Worm (Caenorhabditis elegans) whole organism, young adult: ENCODE data around the gene F38B7.10.

ENCODE experiments used
- B0035.1 ChIP-seq: sonication (generic microtip); optimal IDR thresholded peaks from 2 replicates; lab custom pipeline; 2016; ENCODE audit warnings: missing genetic modification characterization, mild to moderate bottlenecking, missing compliant biosample characterization, missing genotype, missing genetic modification reagents
- B0336.3 ChIP-seq: fragments of 200-800 bp; sonication (Bioruptor generic); IDR thresholded peaks from 2 replicates; pipeline ENCODE4 v1.3.6; 2022; ENCODE audit warnings: missing genetic modification characterization, missing compliant biosample characterization
- F23B12.7 ChIP-seq: sonication (generic microtip); optimal IDR thresholded peaks from 2 replicates; lab custom pipeline; 2017; ENCODE audit warnings: missing genetic modification characterization, mild to moderate bottlenecking, missing compliant biosample characterization, antibody characterized with exemption, moderate library complexity; ENCODE audit not compliant: insufficient read depth
- F33H1.4 ChIP-seq: fragments of 200-800 bp; sonication (Bioruptor generic); IDR thresholded peaks from 2 replicates; pipeline ENCODE4 v1.3.6; 2022; ENCODE audit warnings: missing genetic modification reagents, missing genetic modification characterization, missing compliant biosample characterization
- F37B4.10 ChIP-seq: fragments of 200-800 bp; sonication (Bioruptor generic); IDR thresholded peaks from 2 replicates; pipeline ENCODE4 v1.3.6; 2022; ENCODE audit warnings: missing genetic modification characterization, missing compliant biosample characterization
- F39B2.1 ChIP-seq: fragments of 200-800 bp; sonication (Bioruptor generic); IDR thresholded peaks from 2 replicates; pipeline ENCODE4 v1.3.6; 2022; ENCODE audit warnings: missing genetic modification reagents, missing genetic modification characterization, missing compliant biosample characterization
- F52B5.7 ChIP-seq: sonication (generic microtip); optimal IDR thresholded peaks from 2 replicates; lab custom pipeline; 2016; ENCODE audit warnings: mild to moderate bottlenecking, missing genetic modification characterization, missing compliant biosample characterization
- K12H6.12 ChIP-seq: fragments of 200-800 bp; sonication (Bioruptor generic); optimal IDR thresholded peaks from 2 replicates; lab custom pipeline; 2018; ENCODE audit warnings: mild to moderate bottlenecking, missing genetic modification characterization, missing compliant biosample characterization
- Y67H2A.10 ChIP-seq: fragments of 200-800 bp; sonication (Bioruptor generic); conservative IDR thresholded peaks from 2 replicates; pipeline ENCODE4 v1.3.6; 2022; ENCODE audit warnings: missing genetic modification reagents, missing genetic modification characterization, missing compliant biosample characterization
- Y79H2A.3 ChIP-seq: fragments of 200-800 bp; sonication (Bioruptor generic); conservative IDR thresholded peaks from 2 replicates; pipeline ENCODE4 v1.3.6; 2022; ENCODE audit warnings: missing genetic modification reagents, missing genetic modification characterization, missing compliant biosample characterization
- Y95B8A.8 ChIP-seq: fragments of 200-800 bp; sonication (Bioruptor generic); IDR thresholded peaks from 2 replicates; pipeline ENCODE4 v1.3.6; 2022; ENCODE audit warnings: missing genetic modification reagents, missing genetic modification characterization, missing compliant biosample characterization
- ceh-91 ChIP-seq: fragments of 200-800 bp; sonication (Bioruptor generic); IDR thresholded peaks from 2 replicates; pipeline ENCODE4 v1.3.6; 2022; ENCODE audit warnings: missing genetic modification reagents, missing genetic modification characterization, missing compliant biosample characterization
- chd-7 ChIP-seq: sonication (generic microtip); optimal IDR thresholded peaks from 2 replicates; lab custom pipeline; 2016; ENCODE audit warnings: mild to moderate bottlenecking, missing genetic modification characterization, moderate library complexity, missing compliant biosample characterization
- dox-1 ChIP-seq: fragments of 200-800 bp; sonication (Bioruptor generic); IDR thresholded peaks from 2 replicates; pipeline ENCODE4 v1.3.6; 2022; ENCODE audit warnings: missing genetic modification reagents, missing genetic modification characterization, missing compliant biosample characterization
- efl-1 ChIP-seq: fragments of 150-350 bp; optimal IDR thresholded peaks from 2 replicates; lab custom pipeline; 2014; ENCODE audit warnings: missing biosample characterization, missing genetic modification reagents, missing genetic modification characterization
- egl-18 ChIP-seq: fragments of 200-800 bp; sonication (Bioruptor generic); IDR thresholded peaks from 2 replicates; pipeline ENCODE4 v1.3.6; 2022; ENCODE audit warnings: missing genetic modification reagents, missing genetic modification characterization, missing compliant biosample characterization
- egl-44 ChIP-seq: fragments of 200-800 bp; sonication (Bioruptor generic); IDR thresholded peaks from 2 replicates; pipeline ENCODE4 v1.3.6; 2022; ENCODE audit warnings: missing genetic modification reagents, missing genetic modification characterization, missing compliant biosample characterization
- egrh-3 ChIP-seq: fragments of 200-800 bp; sonication (Bioruptor generic); IDR thresholded peaks from 2 replicates; pipeline ENCODE4 v1.3.6; 2022; ENCODE audit warnings: missing genetic modification reagents, missing genetic modification characterization, missing compliant biosample characterization
- ekl-4 ChIP-seq: fragments of 200-800 bp; sonication (Bioruptor generic); IDR thresholded peaks from 2 replicates; pipeline ENCODE4 v1.3.6; 2022; ENCODE audit warnings: missing genetic modification reagents, missing genetic modification characterization, missing compliant biosample characterization
- fkh-3 ChIP-seq: sonication (generic microtip); optimal IDR thresholded peaks from 2 replicates; lab custom pipeline; 2016; ENCODE audit warnings: mild to moderate bottlenecking, missing genetic modification characterization, missing compliant biosample characterization
- gei-17 ChIP-seq: fragments of 200-800 bp; sonication (Bioruptor generic); optimal IDR thresholded peaks from 2 replicates; lab custom pipeline; 2018; ENCODE audit warnings: mild to moderate bottlenecking, missing genetic modification characterization, missing compliant biosample characterization
- hlh-12 ChIP-seq: sonication (generic microtip); optimal IDR thresholded peaks from 2 replicates; lab custom pipeline; 2016; ENCODE audit warnings: missing genetic modification characterization, missing compliant biosample characterization
- hlh-26 ChIP-seq: fragments of 200-800 bp; sonication (Bioruptor generic); conservative IDR thresholded peaks from 2 replicates; pipeline ENCODE4 v1.3.6; 2022; ENCODE audit warnings: missing genetic modification reagents, missing genetic modification characterization, missing compliant biosample characterization
- hrde-1 ChIP-seq: sonication (generic microtip); optimal IDR thresholded peaks from 2 replicates; lab custom pipeline; 2016; ENCODE audit warnings: missing genetic modification characterization, mild to moderate bottlenecking, missing compliant biosample characterization, moderate library complexity, missing genotype, missing genetic modification reagents, borderline replicate concordance
- hsf-1 ChIP-seq: fragments of 200-800 bp; sonication (Bioruptor generic); IDR thresholded peaks from 2 replicates; pipeline ENCODE4 v1.3.6; 2022; ENCODE audit warnings: missing genetic modification reagents, missing genetic modification characterization, missing compliant biosample characterization
- lag-1 ChIP-seq: fragments of 200-800 bp; sonication (Bioruptor generic); IDR thresholded peaks from 2 replicates; pipeline ENCODE4 v1.3.6; 2022; ENCODE audit warnings: missing genetic modification reagents, missing genetic modification characterization, missing compliant biosample characterization
- let-607 ChIP-seq, 2 experiments: fragments of 200-800 bp in 1 of 2; sonication (Bioruptor generic) in 1 of 2; sonication (generic microtip) in 1 of 2; optimal IDR thresholded peaks; 2 replicates each; lab custom pipeline; 2016 to 2018; ENCODE audit warnings: mild to moderate bottlenecking in 2 of 2, missing compliant biosample characterization in 2 of 2, missing genetic modification characterization in 2 of 2, moderate library complexity in 2 of 2, missing genotype in 1 of 2
- lin-26 ChIP-seq: fragments of 200-800 bp; sonication (Bioruptor generic); IDR thresholded peaks from 2 replicates; pipeline ENCODE4 v1.3.6; 2022; ENCODE audit warnings: missing genetic modification reagents, missing genetic modification characterization, missing compliant biosample characterization
- madf-6 ChIP-seq: fragments of 200-800 bp; sonication (Bioruptor generic); IDR thresholded peaks from 2 replicates; pipeline ENCODE4 v1.3.6; 2022; ENCODE audit warnings: missing genetic modification reagents, missing genetic modification characterization, missing compliant biosample characterization
- madf-8 ChIP-seq: fragments of 200-800 bp; sonication (Bioruptor generic); conservative IDR thresholded peaks from 2 replicates; pipeline ENCODE4 v1.3.6; 2022; ENCODE audit warnings: missing genetic modification reagents, missing genetic modification characterization, missing compliant biosample characterization
- mcd-1 ChIP-seq: fragments of 200-800 bp; sonication (Bioruptor generic); IDR thresholded peaks from 2 replicates; pipeline ENCODE4 v1.3.6; 2022; ENCODE audit warnings: missing genetic modification reagents, missing genetic modification characterization, missing compliant biosample characterization
- mel-28 ChIP-seq: sonication (generic microtip); optimal IDR thresholded peaks from 2 replicates; lab custom pipeline; 2016; ENCODE audit warnings: borderline replicate concordance, mild to moderate bottlenecking, missing genetic modification characterization, missing compliant biosample characterization
- nhr-120 ChIP-seq: fragments of 200-800 bp; sonication (Bioruptor generic); IDR thresholded peaks from 2 replicates; pipeline ENCODE4 v1.3.6; 2022; ENCODE audit warnings: missing genetic modification characterization, missing compliant biosample characterization
- nhr-179 ChIP-seq: sonication (generic microtip); optimal IDR thresholded peaks from 2 replicates; lab custom pipeline; 2016; ENCODE audit warnings: mild to moderate bottlenecking, missing genetic modification characterization, missing compliant biosample characterization
- nhr-80 ChIP-seq: sonication (generic microtip); optimal IDR thresholded peaks from 2 replicates; lab custom pipeline; 2016; ENCODE audit warnings: missing genetic modification characterization, missing compliant biosample characterization
- nhr-90 ChIP-seq: sonication (generic microtip); optimal IDR thresholded peaks from 2 replicates; lab custom pipeline; 2016; ENCODE audit warnings: missing genotype, mild to moderate bottlenecking, missing genetic modification characterization, missing compliant biosample characterization
- pbrm-1 ChIP-seq: fragments of 200-800 bp; sonication (Bioruptor generic); IDR thresholded peaks from 2 replicates; pipeline ENCODE4 v1.3.6; 2022; ENCODE audit warnings: missing genetic modification reagents, missing genetic modification characterization, missing compliant biosample characterization
- sdz-38 ChIP-seq: sonication (generic microtip); optimal IDR thresholded peaks from 2 replicates; lab custom pipeline; 2016; ENCODE audit warnings: missing genotype, missing genetic modification characterization, missing compliant biosample characterization
- snpc-1.1 ChIP-seq: sonication (generic microtip); optimal IDR thresholded peaks from 2 replicates; lab custom pipeline; 2017; ENCODE audit warnings: missing genetic modification characterization, mild to moderate bottlenecking, missing compliant biosample characterization, antibody characterized with exemption, moderate library complexity, missing genotype, missing genetic modification reagents; ENCODE audit not compliant: insufficient read depth
- snpc-1.3 ChIP-seq: sonication (generic microtip); optimal IDR thresholded peaks from 2 replicates; lab custom pipeline; 2017; ENCODE audit warnings: missing genetic modification characterization, mild to moderate bottlenecking, missing compliant biosample characterization, antibody characterized with exemption, moderate library complexity, missing genotype, missing genetic modification reagents; ENCODE audit not compliant: insufficient read depth
- snpc-4 ChIP-seq, 5 experiments: fragments of 150-350 bp in 1 of 5; sonication (generic microtip) in 4 of 5; optimal IDR thresholded peaks; 2 replicates each; lab custom pipeline; 2014 to 2018; ENCODE audit warnings: missing genetic modification characterization in 5 of 5, missing biosample characterization in 3 of 5, antibody characterized with exemption in 2 of 5, mild to moderate bottlenecking in 2 of 5, missing compliant biosample characterization in 2 of 5, missing genotype in 2 of 5, moderate library complexity in 2 of 5, missing genetic modification reagents in 1 of 5
- tbp1 ChIP-seq: fragments of 200-800 bp; sonication (Bioruptor generic); optimal IDR thresholded peaks from 2 replicates; lab custom pipeline; 2018; ENCODE audit warnings: mild to moderate bottlenecking, missing genetic modification characterization, missing compliant biosample characterization
- zim-3 ChIP-seq: sonication (generic microtip); optimal IDR thresholded peaks from 2 replicates; lab custom pipeline; 2017; ENCODE audit warnings: mild to moderate bottlenecking, missing genetic modification characterization, moderate library complexity, missing compliant biosample characterization
- ztf-6 ChIP-seq: fragments of 200-800 bp; sonication (Bioruptor generic); IDR thresholded peaks from 2 replicates; pipeline ENCODE4 v1.3.6; 2022; ENCODE audit warnings: missing genetic modification reagents, missing genetic modification characterization, missing compliant biosample characterization

The F38B7.10 gene

DNA sequence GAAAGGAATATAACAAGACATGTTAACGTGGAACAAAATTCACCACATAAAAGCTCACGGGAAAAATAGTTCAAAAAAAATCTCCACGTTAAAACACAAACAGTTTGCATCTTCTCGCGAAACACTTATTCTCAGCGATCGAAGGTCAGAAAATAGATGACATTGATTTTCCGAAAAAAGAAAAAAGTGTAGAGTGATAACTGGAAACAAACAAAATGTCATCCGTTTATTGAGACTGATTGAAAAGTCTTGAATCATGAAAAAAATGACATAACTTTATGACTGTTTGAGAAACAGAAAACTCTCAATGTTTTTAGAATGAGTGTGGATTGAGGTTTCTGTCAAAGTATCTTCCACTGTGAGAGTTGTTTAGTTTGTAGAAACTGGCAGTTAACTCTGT, 27.5 kb upstream of the F38B7.10 start, which contains the start of gene C55A6.4:
Gene C55A6.4, minus strand, starts transcription at position 101 of the 400 bp plus-strand sequence.
- no peak for TF ChIP-seq B0336.3 (GFP tag; lab: Robert Waterston, UW)

DNA sequence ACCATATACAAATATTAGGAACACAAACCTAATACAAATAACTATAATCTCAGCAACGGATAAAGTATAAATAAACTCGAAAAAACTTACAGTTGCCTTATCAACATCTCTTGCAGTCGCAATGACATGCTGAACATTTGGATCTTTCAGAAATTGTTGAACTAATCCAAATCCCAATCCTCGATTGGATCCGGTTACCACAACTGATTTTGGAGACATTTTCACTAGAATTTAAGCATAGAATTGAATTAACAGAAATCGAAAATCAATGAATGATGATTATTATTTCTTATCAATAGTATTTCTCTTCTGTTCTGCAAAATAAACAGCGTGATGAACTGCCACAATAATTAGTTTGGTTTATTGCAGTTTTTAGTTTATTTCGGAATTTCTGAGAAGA, 25.1 kb upstream of the F38B7.10 start, which contains the start of the genes C55A6.11 and C55A6.7:
Gene C55A6.11, plus strand, starts transcription at position 301 of the 400 bp plus-strand sequence.
Gene C55A6.7, minus strand, starts transcription at position 316 of the 400 bp plus-strand sequence.
- TF ChIP-seq hlh-12 (no peak), Y95B8A.8 (GFP tag; lab: Robert Waterston, UW) (no peak), madf-6 (no peak), fkh-3 (tag; lab: Kevin White, UChicago) (no peak), mcd-1 (GFP tag; lab: Robert Waterston, UW) (no peak), F52B5.7 (tag; lab: Kevin White, UChicago) (no peak), egrh-3 (GFP tag; lab: Robert Waterston, UW) (no peak), chd-7 (tag; lab: Kevin White, UChicago) (no peak), F33H1.4 (no peak), nhr-179 (tag; lab: Kevin White, UChicago) (no peak), mel-28 (tag; lab: Kevin White, UChicago) (no peak), efl-1 (no peak), Y67H2A.10 (no peak)

ce11 chrV:11521448-11521847, 23.9 kb upstream of the F38B7.10 start, which contains the start of gene pafo-1:
Gene pafo-1, plus strand, starts transcription at chrV:11521703.
- TF ChIP-seq ekl-4 (GFP tag; lab: Robert Waterston, UW) (peak; percentile 78), tbp1 (GFP tag; lab: Kevin White, UChicago) (peak; percentile 66), nhr-80 (tag; lab: Kevin White, UChicago) (peak; percentile 27), egrh-3 (GFP tag; lab: Robert Waterston, UW) (no peak), fkh-3 (tag; lab: Kevin White, UChicago) (no peak), gei-17 (GFP tag; lab: Kevin White, UChicago) (no peak), snpc-1.1 (tag; lab: Kevin White, UChicago) (peak; percentile 47), hlh-26 (no peak), hrde-1 (tag; lab: Kevin White, UChicago) (peak; percentile 57), Y79H2A.3 (no peak), nhr-120 (GFP tag; lab: Robert Waterston, UW) (no peak), ceh-91 (peak; percentile 35; the same call in 1 of the 2 replicates), pbrm-1 (GFP tag; lab: Robert Waterston, UW) (peak; percentile 91), F39B2.1 (GFP tag; lab: Robert Waterston, UW) (no peak), B0035.1 (tag; lab: Kevin White, UChicago) (peak; percentile 35), let-607 (tag; optimal IDR thresholded peaks at IDR 0.05; lab: Kevin White, UChicago) (peak in 1 of 2 experiments; percentile 16), F37B4.10 (GFP tag; lab: Robert Waterston, UW) (no peak), lag-1 (no peak), nhr-90 (tag; lab: Kevin White, UChicago) (no peak), egl-18 (GFP tag; lab: Robert Waterston, UW) (no peak), chd-7 (tag; lab: Kevin White, UChicago) (peak; percentile 7), K12H6.12 (tag; lab: Kevin White, UChicago) (peak; percentile 42), F23B12.7 (tag; lab: Kevin White, UChicago) (peak; percentile 30), egl-44 (GFP tag; lab: Robert Waterston, UW) (no peak), dox-1 (GFP tag; lab: Robert Waterston, UW) (peak; percentile 95), hsf-1 (no peak), ztf-6 (GFP tag; lab: Robert Waterston, UW) (no peak), zim-3 (no peak), sdz-38 (tag; lab: Kevin White, UChicago) (no peak), lin-26 (GFP tag; lab: Robert Waterston, UW) (no peak), snpc-1.3 (tag; lab: Kevin White, UChicago) (peak; percentile 40), madf-8 (GFP tag; lab: Robert Waterston, UW) (peak; percentile 61), snpc-4 (GFP tag; optimal IDR thresholded peaks at IDR 0.05; lab: Kevin White, UChicago) (peak; percentile 41), snpc-4 (tag; optimal IDR thresholded peaks at IDR 0.05; lab: Kevin White, UChicago) (peak; percentile 40 to 85 (median 67)), F52B5.7 (tag; lab: Kevin White, UChicago) (no peak)
